Fruit fly (Drosophila melanogaster): Measurements from ENCODE around the gene mnd.

- TF ChIP-seq CG4496 (GFP tag; IDR thresholded peaks at IDR 0.05), result no peak
- TF ChIP-seq CG8301 (tag; optimal IDR thresholded peaks at IDR 0.05), result no peak
- TF ChIP-seq fd96Ca (GFP tag; IDR thresholded peaks at IDR 0.05), result no peak
- no peak for TF ChIP-seq CG15710 (tag; optimal IDR thresholded peaks at IDR 0.05)
- no peak for TF ChIP-seq CG14655 (GFP tag; optimal IDR thresholded peaks at IDR 0.05)
- no peak for TF ChIP-seq rn (GFP tag; IDR thresholded peaks at IDR 0.05)
Measured at dm6 chr3L:14961027-14961426, 23.9 kb upstream of the mnd start.
